Worm (Caenorhabditis elegans) whole organism, mixed stage, embryonic: Measurements from ENCODE around the gene dct-12.

Experiments used
- M03D4.4 ChIP-seq: sonication (generic microtip); optimal IDR thresholded peaks from 2 replicates; lab custom pipeline; 2017; ENCODE audit warnings: mild to moderate bottlenecking, missing genetic modification characterization, missing compliant biosample characterization
- bed-3 ChIP-seq: fragments of 200-800 bp; sonication (Bioruptor generic); optimal IDR thresholded peaks from 3 replicates; lab custom pipeline; 2018; ENCODE audit warnings: mild to moderate bottlenecking, missing genetic modification characterization, moderate library complexity, missing compliant biosample characterization
- ceh-39 ChIP-seq: fragments of 150-350 bp; optimal IDR thresholded peaks from 2 replicates; lab custom pipeline; 2014; ENCODE audit warnings: missing biosample characterization, missing genetic modification characterization
- ceh-83 ChIP-seq: fragments of 200-800 bp; sonication (Bioruptor generic); optimal IDR thresholded peaks from 2 replicates; lab custom pipeline; 2018; ENCODE audit warnings: mild to moderate bottlenecking, missing genetic modification characterization, missing compliant biosample characterization
- ces-1 ChIP-seq: fragments of 150-350 bp; optimal IDR thresholded peaks from 2 replicates; lab custom pipeline; 2014; ENCODE audit warnings: missing biosample characterization, missing genetic modification reagents, missing genetic modification characterization
- cnd-1 ChIP-seq: fragments of 200-800 bp; sonication (Bioruptor generic); optimal IDR thresholded peaks from 2 replicates; lab custom pipeline; 2018; ENCODE audit warnings: mild to moderate bottlenecking, missing genetic modification characterization, missing compliant biosample characterization
- elt-1 ChIP-seq: sonication (generic microtip); optimal IDR thresholded peaks from 2 replicates; lab custom pipeline; 2017; ENCODE audit warnings: missing genetic modification characterization, mild to moderate bottlenecking, missing compliant biosample characterization, antibody characterized with exemption, moderate library complexity, borderline replicate concordance; ENCODE audit not compliant: insufficient read depth
- elt-3 ChIP-seq: fragments of 150-350 bp; optimal IDR thresholded peaks from 2 replicates; lab custom pipeline; 2014; ENCODE audit warnings: missing biosample characterization, missing genetic modification characterization
- flh-1 ChIP-seq: fragments of 200-800 bp; sonication (Bioruptor generic); optimal IDR thresholded peaks from 2 replicates; lab custom pipeline; 2018; ENCODE audit warnings: mild to moderate bottlenecking, missing genetic modification characterization, moderate library complexity, missing compliant biosample characterization
- ham-2 ChIP-seq: fragments of 200-800 bp; sonication (Bioruptor generic); optimal IDR thresholded peaks from 2 replicates; lab custom pipeline; 2018; ENCODE audit warnings: mild to moderate bottlenecking, missing genetic modification characterization, missing compliant biosample characterization
- hlh-1 ChIP-seq: fragments of 150-350 bp; optimal IDR thresholded peaks from 2 replicates; lab custom pipeline; 2014; ENCODE audit warnings: missing biosample characterization, missing genetic modification reagents, missing genetic modification characterization
- lin-13 ChIP-seq: fragments of 150-350 bp; optimal IDR thresholded peaks from 2 replicates; lab custom pipeline; 2014; ENCODE audit warnings: missing biosample characterization, missing genetic modification characterization
- lin-32 ChIP-seq: fragments of 200-800 bp; sonication (Bioruptor generic); optimal IDR thresholded peaks from 2 replicates; lab custom pipeline; 2018; ENCODE audit warnings: mild to moderate bottlenecking, missing genetic modification characterization, missing compliant biosample characterization
- lsy-2 ChIP-seq: fragments of 150-350 bp; optimal IDR thresholded peaks from 2 replicates; lab custom pipeline; 2014; ENCODE audit warnings: missing biosample characterization, missing genetic modification characterization
- mep-1 ChIP-seq: fragments of 150-350 bp; optimal IDR thresholded peaks from 2 replicates; lab custom pipeline; 2017; ENCODE audit warnings: missing biosample characterization, missing genetic modification reagents, missing genetic modification characterization, inconsistent platforms
- mls-2 ChIP-seq: sonication (generic microtip); optimal IDR thresholded peaks from 2 replicates; lab custom pipeline; 2016; ENCODE audit warnings: mild to moderate bottlenecking, missing genetic modification characterization, moderate library complexity, missing compliant biosample characterization
- nhr-12 ChIP-seq: fragments of 150-350 bp; optimal IDR thresholded peaks from 2 replicates; lab custom pipeline; 2014; ENCODE audit warnings: missing biosample characterization, missing genetic modification characterization
- nhr-2 ChIP-seq: fragments of 150-350 bp; optimal IDR thresholded peaks from 2 replicates; lab custom pipeline; 2014; ENCODE audit warnings: missing biosample characterization, missing genetic modification characterization
- nhr-237 ChIP-seq: fragments of 150-350 bp; optimal IDR thresholded peaks from 2 replicates; lab custom pipeline; 2014; ENCODE audit warnings: missing biosample characterization, missing genetic modification characterization
- nhr-76 ChIP-seq: sonication (generic microtip); optimal IDR thresholded peaks from 2 replicates; lab custom pipeline; 2017; ENCODE audit warnings: missing biosample characterization, missing genetic modification characterization
- sem-2 ChIP-seq: fragments of 200-800 bp; sonication (Bioruptor generic); optimal IDR thresholded peaks from 2 replicates; lab custom pipeline; 2018; ENCODE audit warnings: mild to moderate bottlenecking, missing genetic modification characterization, missing compliant biosample characterization
- snpc-4 ChIP-seq: fragments of 150-350 bp; optimal IDR thresholded peaks from 2 replicates; lab custom pipeline; 2014; ENCODE audit warnings: missing biosample characterization, missing genetic modification characterization
- tbx-8 ChIP-seq: fragments of 200-800 bp; sonication (Bioruptor generic); optimal IDR thresholded peaks from 2 replicates; lab custom pipeline; 2018; ENCODE audit warnings: mild to moderate bottlenecking, missing genetic modification characterization, moderate library complexity, missing compliant biosample characterization
- unc-120 ChIP-seq: sonication (generic microtip); optimal IDR thresholded peaks from 2 replicates; lab custom pipeline; 2017; ENCODE audit warnings: missing genetic modification characterization, missing compliant biosample characterization; ENCODE audit not compliant: poor library complexity, severe bottlenecking
- unc-39 ChIP-seq: fragments of 150-350 bp; optimal IDR thresholded peaks from 2 replicates; lab custom pipeline; 2014; ENCODE audit warnings: missing biosample characterization, missing genetic modification characterization
- unc-62 ChIP-seq: fragments of 150-350 bp; optimal IDR thresholded peaks from 2 replicates; lab custom pipeline; 2014; ENCODE audit warnings: missing biosample characterization, missing genetic modification reagents, missing genetic modification characterization
- zip-8 ChIP-seq: fragments of 150-350 bp; optimal IDR thresholded peaks from 2 replicates; lab custom pipeline; 2014; ENCODE audit warnings: missing biosample characterization, missing genetic modification characterization
- ztf-11 ChIP-seq: fragments of 150-350 bp; optimal IDR thresholded peaks from 2 replicates; lab custom pipeline; 2014; ENCODE audit warnings: missing biosample characterization, missing genetic modification characterization

The dct-12 gene

DNA sequence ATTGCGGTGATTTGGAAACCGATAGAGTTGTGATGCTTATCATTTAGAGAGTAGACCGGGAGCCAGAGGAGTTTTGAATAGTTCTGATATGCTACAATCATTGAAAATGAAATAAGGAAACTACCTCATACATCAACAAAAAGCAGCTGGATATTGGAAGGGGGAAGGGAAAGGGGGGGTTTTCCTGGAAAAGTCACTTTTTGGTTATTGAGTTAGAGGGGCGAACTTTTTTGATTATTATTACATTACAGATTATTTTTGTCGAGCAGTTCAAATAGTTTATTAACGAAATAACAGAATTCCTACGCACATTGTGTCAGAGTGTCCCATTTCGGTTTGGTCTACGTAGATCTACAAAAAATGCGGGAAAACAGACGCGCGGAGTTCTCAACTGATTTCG is 45.5 kb downstream of the dct-12 start, which contains the start of gene sre-42:
sre-42 (minus strand) TSS at position 101 of the 400 bp plus-strand sequence.
- no peak for TF ChIP-seq bed-3 (GFP tag; lab: Kevin White, UChicago)
- TF ChIP-seq nhr-76 = no peak
- no peak for TF ChIP-seq ces-1
- TF ChIP-seq flh-1 (GFP tag; lab: Kevin White, UChicago) = no peak
- no peak for TF ChIP-seq zip-8 (tag; lab: Kevin White, UChicago)
- no peak for TF ChIP-seq unc-39 (tag; lab: Kevin White, UChicago)
- no peak for TF ChIP-seq nhr-12 (tag; lab: Kevin White, UChicago)
- no peak for TF ChIP-seq lin-32 (GFP tag; lab: Kevin White, UChicago)
- TF ChIP-seq unc-62 (GFP tag; lab: Kevin White, UChicago) = no peak
- TF ChIP-seq ceh-83 (GFP tag; lab: Kevin White, UChicago) = no peak
- TF ChIP-seq lsy-2 = no peak
- no peak for TF ChIP-seq lin-13 (tag; lab: Kevin White, UChicago)
- TF ChIP-seq unc-120 (tag; lab: Kevin White, UChicago) = no peak
- TF ChIP-seq nhr-2 (tag; lab: Kevin White, UChicago) = no peak
- TF ChIP-seq sem-2 (GFP tag; lab: Kevin White, UChicago) = no peak
- TF ChIP-seq cnd-1 = no peak
- TF ChIP-seq tbx-8 (GFP tag; lab: Kevin White, UChicago) = no peak
- TF ChIP-seq ztf-11 = no peak
- no peak for TF ChIP-seq M03D4.4 (tag; lab: Kevin White, UChicago)
- no peak for TF ChIP-seq snpc-4 (tag; lab: Kevin White, UChicago)

DNA sequence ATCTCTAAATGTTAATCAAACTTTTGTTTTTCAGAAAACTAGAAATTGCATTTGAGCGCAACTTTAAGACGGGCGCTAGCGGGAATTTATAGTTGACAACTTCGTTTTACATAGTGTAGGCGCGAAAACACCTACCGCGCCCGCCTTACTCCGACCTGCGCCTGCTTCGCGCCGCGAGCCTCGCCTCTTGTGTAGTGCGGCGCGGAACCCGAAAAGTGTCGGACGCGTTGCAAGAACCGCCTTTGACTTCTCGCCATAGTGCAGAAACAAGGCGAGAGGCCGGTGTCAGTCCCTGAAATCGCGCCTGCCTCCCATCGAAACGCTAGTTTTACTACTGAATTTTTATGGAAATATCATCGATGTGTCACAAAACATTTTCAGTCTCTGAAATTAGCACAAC is 46.4 kb downstream of the dct-12 start:
- TF ChIP-seq elt-1 (tag; lab: Kevin White, UChicago) (no peak), ceh-39 (no peak), sem-2 (GFP tag; lab: Kevin White, UChicago) (no peak), ham-2 (GFP tag; lab: Kevin White, UChicago) (no peak), mls-2 (tag; lab: Kevin White, UChicago) (no peak), elt-3 (tag; lab: Kevin White, UChicago) (no peak), unc-120 (tag; lab: Kevin White, UChicago) (no peak), M03D4.4 (tag; lab: Kevin White, UChicago) (no peak), bed-3 (GFP tag; lab: Kevin White, UChicago) (no peak), zip-8 (tag; lab: Kevin White, UChicago) (no peak)
- TF ChIP-seq, all 35 proteins: peak for 0

DNA sequence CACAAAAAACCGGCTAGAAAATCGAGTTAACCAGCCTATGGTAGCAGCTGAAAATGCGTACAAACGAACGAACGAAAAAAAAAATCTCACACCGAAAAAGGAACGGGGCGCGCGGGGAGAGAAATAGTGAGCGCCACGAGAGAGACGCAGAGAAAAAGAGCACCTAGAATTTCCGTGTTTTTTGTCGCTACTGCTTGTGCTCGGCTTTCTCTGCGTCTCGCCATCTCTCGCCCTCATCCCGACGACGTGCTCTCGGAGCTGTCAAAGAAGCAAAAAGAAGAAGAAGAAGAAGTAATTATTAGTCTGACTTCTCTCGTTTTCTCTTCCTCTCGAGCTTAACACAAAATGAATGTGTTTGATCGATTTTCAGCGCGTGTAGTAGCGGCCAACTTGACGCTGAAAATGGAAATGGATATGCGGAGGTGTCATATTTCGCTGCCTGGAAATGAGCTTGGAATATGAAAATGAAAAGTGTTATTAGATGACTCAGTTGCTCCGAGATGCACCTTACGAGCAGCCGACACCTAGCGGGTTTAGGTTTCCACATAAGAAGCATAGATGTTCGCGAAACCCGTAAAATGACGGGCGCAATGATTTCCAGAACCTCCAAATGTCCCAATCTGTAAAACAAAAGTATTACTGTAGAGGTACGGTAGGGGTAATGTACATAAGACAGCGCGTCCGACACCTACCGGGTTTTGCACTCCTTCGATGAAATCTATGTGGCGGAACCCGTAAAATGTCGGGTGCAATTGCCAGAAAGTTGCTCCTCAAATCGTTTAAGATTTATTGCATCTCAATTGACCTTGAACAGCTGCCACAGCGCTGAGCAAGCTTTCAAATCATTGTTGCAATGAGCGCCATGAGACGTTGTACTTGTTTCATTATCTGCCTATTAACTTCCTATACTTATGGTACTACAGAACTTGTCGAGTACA is 49.4 kb downstream of the dct-12 start, which contains the start of gene btb-14:
btb-14 (plus strand) TSS at position 839 of the 938 bp plus-strand sequence.
- TF ChIP-seq hlh-1 (peak; percentile 0), unc-39 (tag; lab: Kevin White, UChicago) (peak; percentile 23), ham-2 (GFP tag; lab: Kevin White, UChicago) (no peak)

DNA sequence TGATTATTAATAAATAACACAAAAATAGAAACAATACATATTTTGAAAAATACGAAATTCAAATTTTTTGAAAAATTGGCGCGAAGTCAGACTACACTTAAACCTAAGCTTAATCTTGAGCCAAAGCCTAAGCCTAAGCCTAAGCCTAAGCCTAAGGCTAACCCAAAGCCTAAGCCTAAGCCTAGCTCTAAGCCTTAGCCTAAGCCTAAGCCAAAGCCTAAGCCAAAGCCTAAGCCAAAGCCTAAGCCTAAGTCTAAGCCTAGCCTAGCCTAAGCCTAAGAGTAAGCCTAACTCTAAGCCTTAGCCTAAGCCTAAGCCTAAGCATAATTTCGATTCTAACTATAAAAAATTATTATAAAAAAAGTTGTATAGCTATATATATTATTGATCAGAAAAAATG is 51.4 kb downstream of the dct-12 start:
- TF ChIP-seq ham-2 (GFP tag; lab: Kevin White, UChicago) (peak; percentile 12), nhr-237 (tag; lab: Kevin White, UChicago) (no peak), mep-1 (tag; lab: Kevin White, UChicago) (no peak)
